Fruit fly (Drosophila melanogaster) whole organism, wandering third instar larva: Measurements from ENCODE around the gene pav.
A peak's percentile ranks its signal among the peaks of the same experiment; 100 is the strongest.

Experiments
- Abd-B ChIP-seq: fragments of >200 bp; optimal IDR thresholded peaks from 2 replicates; lab custom pipeline; 2017; ENCODE audit warnings: missing biosample characterization, missing genetic modification characterization
- CG32264 ChIP-seq: fragments of 200-800 bp; sonication (Bioruptor generic); optimal IDR thresholded peaks from 2 replicates; lab custom pipeline; 2016; ENCODE audit warnings: missing biosample characterization, missing genetic modification characterization
- CG9705 ChIP-seq: fragments of 200-800 bp; sonication (Bioruptor generic); optimal IDR thresholded peaks from 2 replicates; lab custom pipeline; 2018; ENCODE audit warnings: missing biosample characterization, mild to moderate bottlenecking, missing genetic modification characterization
- CrebA ChIP-seq: fragments of 200-800 bp; sonication (Bioruptor generic); optimal IDR thresholded peaks from 2 replicates; lab custom pipeline; 2016; ENCODE audit warnings: missing biosample characterization, mild to moderate bottlenecking, missing genetic modification characterization, borderline replicate concordance
- Dfd ChIP-seq: fragments of >200 bp; optimal IDR thresholded peaks from 2 replicates; lab custom pipeline; 2017; ENCODE audit warnings: missing biosample characterization, missing genetic modification characterization
- Dif ChIP-seq: fragments of 200-275, 200-300 bp; sonication (Bioruptor generic); optimal IDR thresholded peaks from 2 replicates; lab custom pipeline; 2018; ENCODE audit warnings: missing biosample characterization, missing genetic modification characterization; ENCODE audit not compliant: partially characterized antibody
- GATAd ChIP-seq: sonication (Bioruptor generic); optimal IDR thresholded peaks from 2 replicates; lab custom pipeline; 2016; ENCODE audit warnings: missing biosample characterization, missing genetic modification characterization
- HLH106 ChIP-seq: fragments of 200-800 bp; optimal IDR thresholded peaks from 3 replicates; lab custom pipeline; 2019; ENCODE audit warnings: missing biosample characterization, mild to moderate bottlenecking, missing genetic modification characterization, moderate library complexity
- Hnf4 ChIP-seq: fragments of 200-800 bp; sonication (Bioruptor generic); optimal IDR thresholded peaks from 2 replicates; lab custom pipeline; 2016; ENCODE audit warnings: missing biosample characterization, mild to moderate bottlenecking, missing genetic modification characterization
- Hr83 ChIP-seq: fragments of 200-300 bp; sonication (Bioruptor generic); optimal IDR thresholded peaks from 2 replicates; lab custom pipeline; 2016; ENCODE audit warnings: missing biosample characterization, mild to moderate bottlenecking, missing genetic modification characterization, moderate library complexity; ENCODE audit not compliant: poor library complexity, severe bottlenecking
- Jra ChIP-seq: sonication (Bioruptor generic); optimal IDR thresholded peaks from 2 replicates; lab custom pipeline; 2016; ENCODE audit warnings: missing biosample characterization, missing genetic modification characterization
- Mio ChIP-seq: sonication (Bioruptor generic); optimal IDR thresholded peaks from 2 replicates; lab custom pipeline; 2016; ENCODE audit warnings: missing biosample characterization, missing genetic modification characterization
- Myc ChIP-seq: fragments of >200 bp; optimal IDR thresholded peaks from 2 replicates; lab custom pipeline; 2017
- N ChIP-seq: fragments of >200 bp; optimal IDR thresholded peaks from 2 replicates; lab custom pipeline; 2018; ENCODE audit warnings: missing biosample characterization, missing external identifiers, missing genetic modification characterization
- OdsH ChIP-seq: fragments of 200-800 bp; sonication (Bioruptor generic); optimal IDR thresholded peaks from 2 replicates; lab custom pipeline; 2016; ENCODE audit warnings: missing biosample characterization, mild to moderate bottlenecking, missing genetic modification characterization
- Rel ChIP-seq, 2 experiments: fragments of 200-800 bp; sonication (Bioruptor generic) in 1 of 2; optimal IDR thresholded peaks; 2 replicates in 1 of 2; 3 replicates in 1 of 2; lab custom pipeline; 2016 to 2019; ENCODE audit warnings: mild to moderate bottlenecking in 2 of 2, missing biosample characterization in 2 of 2, missing genetic modification characterization in 2 of 2, moderate library complexity in 1 of 2
- Sp1 ChIP-seq: fragments of 200-800 bp; sonication (Bioruptor generic); optimal IDR thresholded peaks from 3 replicates; lab custom pipeline; 2019; ENCODE audit warnings: missing biosample characterization, mild to moderate bottlenecking, missing genetic modification characterization, moderate library complexity
- Vsx2 ChIP-seq: fragments of 200-300, 225-300 bp; sonication (Bioruptor generic); optimal IDR thresholded peaks from 2 replicates; lab custom pipeline; 2018; ENCODE audit warnings: missing biosample characterization, missing genetic modification characterization; ENCODE audit not compliant: partially characterized antibody
- br ChIP-seq: fragments of 200-800 bp; sonication (Bioruptor generic); optimal IDR thresholded peaks from 2 replicates; lab custom pipeline; 2016; ENCODE audit warnings: missing biosample characterization, missing genetic modification characterization
- brk ChIP-seq: fragments of 200-800 bp; sonication (Bioruptor generic); optimal IDR thresholded peaks from 2 replicates; lab custom pipeline; 2016; ENCODE audit warnings: missing biosample characterization, mild to moderate bottlenecking, missing genetic modification characterization
- dl ChIP-seq, 2 experiments: fragments of 175-275, 200-275 bp in 1 of 2; fragments of 200-275 bp in 1 of 2; sonication (Bioruptor generic); optimal IDR thresholded peaks; lab custom pipeline; 2018; ENCODE audit warnings: mild to moderate bottlenecking in 2 of 2, missing biosample characterization in 2 of 2, missing genetic modification characterization in 2 of 2, moderate library complexity in 2 of 2; ENCODE audit not compliant: partially characterized antibody in 2 of 2, insufficient read depth in 1 of 2
- ey ChIP-seq: fragments of 200-800 bp; sonication (Bioruptor generic); optimal IDR thresholded peaks from 2 replicates; lab custom pipeline; 2016; ENCODE audit warnings: missing biosample characterization, missing genetic modification characterization
- foxo ChIP-seq, 2 experiments: fragments of 200-800 bp; sonication (Bioruptor generic); optimal IDR thresholded peaks; 2 replicates in 1 of 2; 3 replicates in 1 of 2; lab custom pipeline; 2016 to 2017; ENCODE audit warnings: missing biosample characterization in 2 of 2, missing genetic modification characterization in 2 of 2
- fru ChIP-seq: fragments of 200-800 bp; sonication (Bioruptor generic); optimal IDR thresholded peaks from 3 replicates; lab custom pipeline; 2016; ENCODE audit warnings: missing biosample characterization, mild to moderate bottlenecking, missing genetic modification characterization
- h ChIP-seq: fragments of 200-800 bp; sonication (Bioruptor generic); optimal IDR thresholded peaks from 3 replicates; lab custom pipeline; 2016; ENCODE audit warnings: missing biosample characterization, mild to moderate bottlenecking, missing genetic modification characterization
- jim ChIP-seq: fragments of 175-275, 200-325 bp; sonication (Bioruptor generic); optimal IDR thresholded peaks from 2 replicates; lab custom pipeline; 2016; ENCODE audit warnings: missing biosample characterization, mild to moderate bottlenecking, missing genetic modification characterization
- lola ChIP-seq: fragments of >200 bp; optimal IDR thresholded peaks from 2 replicates; lab custom pipeline; 2017; ENCODE audit warnings: missing biosample characterization, missing genetic modification characterization
- pan ChIP-seq: fragments of >200 bp; optimal IDR thresholded peaks from 2 replicates; lab custom pipeline; 2017
- psq ChIP-seq: fragments of 200-800 bp; sonication (Bioruptor generic); optimal IDR thresholded peaks from 3 replicates; lab custom pipeline; 2017; ENCODE audit warnings: missing biosample characterization, mild to moderate bottlenecking, missing genetic modification characterization, moderate library complexity
- rgr ChIP-seq: fragments of 200-800 bp; sonication (Bioruptor generic); optimal IDR thresholded peaks from 3 replicates; lab custom pipeline; 2016; ENCODE audit warnings: missing biosample characterization, mild to moderate bottlenecking, missing genetic modification characterization
- sage ChIP-seq: fragments of 200-800 bp; sonication (Bioruptor generic); optimal IDR thresholded peaks from 2 replicates; lab custom pipeline; 2016; ENCODE audit warnings: missing biosample characterization, mild to moderate bottlenecking, missing genetic modification characterization
- sv ChIP-seq: fragments of 200-800 bp; sonication (Bioruptor generic); optimal IDR thresholded peaks from 3 replicates; lab custom pipeline; 2016; ENCODE audit warnings: missing biosample characterization, missing genetic modification characterization
- tai ChIP-seq: sonication (Bioruptor generic); optimal IDR thresholded peaks from 2 replicates; lab custom pipeline; 2016; ENCODE audit warnings: missing biosample characterization, missing genetic modification characterization
- usp ChIP-seq: fragments of >200 bp; optimal IDR thresholded peaks from 2 replicates; lab custom pipeline; 2017; ENCODE audit warnings: missing biosample characterization, missing genetic modification characterization
- woc ChIP-seq: sonication (Bioruptor generic); optimal IDR thresholded peaks from 2 replicates; lab custom pipeline; 2016; ENCODE audit warnings: missing biosample characterization, mild to moderate bottlenecking, missing genetic modification characterization

pav gene

dm6 chr3L:4220679-4221078 is 21.9 kb upstream of the pav start (continued):
- peak in 1 of 2 experiments; percentile 22 for TF ChIP-seq foxo (GFP tag; optimal IDR thresholded peaks at IDR 0.05; lab: Kevin White, UChicago)
- TF ChIP-seq OdsH (GFP tag; lab: Kevin White, UChicago), result peak; percentile 34
- no peak for TF ChIP-seq woc (GFP tag; lab: Kevin White, UChicago)
- no peak for TF ChIP-seq pan (lab: Kevin White, UChicago)
- TF ChIP-seq lola (GFP tag; lab: Kevin White, UChicago), result no peak
- no peak for TF ChIP-seq Sp1
- TF ChIP-seq Rel (GFP tag; optimal IDR thresholded peaks at IDR 0.05; lab: Kevin White, UChicago), result no peak
- TF ChIP-seq Rel (tag; optimal IDR thresholded peaks at IDR 0.05; lab: Kevin White, UChicago), result no peak
- TF ChIP-seq Hr83 (GFP tag; lab: Kevin White, UChicago), result peak; percentile 41

DNA sequence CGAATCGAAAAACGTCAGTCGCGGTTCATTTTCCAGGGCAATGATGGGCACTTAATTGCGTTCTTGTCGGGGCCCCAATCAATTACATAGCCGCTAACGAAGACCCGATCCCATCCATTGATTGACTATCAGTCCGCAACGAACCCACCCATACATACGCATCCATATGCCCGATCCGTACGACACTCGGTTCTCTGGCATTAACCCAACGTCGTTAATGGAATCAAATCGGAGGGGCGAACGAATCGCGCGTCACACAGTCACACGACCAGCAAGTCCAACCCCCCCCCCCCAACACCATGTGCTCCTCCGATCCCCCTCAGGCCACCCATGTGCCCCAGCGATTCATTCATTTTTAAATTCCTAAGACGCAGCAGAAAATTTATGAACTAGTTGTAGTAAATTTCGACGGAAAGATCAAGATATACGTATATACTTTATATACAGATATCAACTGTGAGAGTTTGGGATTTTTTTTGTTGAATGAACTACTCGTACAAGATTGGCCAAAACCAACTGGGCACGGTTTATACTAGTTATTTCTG is 21.2 kb upstream of the pav start:
- TF ChIP-seq woc (GFP tag; lab: Kevin White, UChicago), result no peak
- no peak for TF ChIP-seq jim (GFP tag; lab: Kevin White, UChicago)
- TF ChIP-seq Vsx2 (GFP tag; lab: Kevin White, UChicago), result no peak
- TF ChIP-seq Rel (GFP tag; optimal IDR thresholded peaks at IDR 0.05; lab: Kevin White, UChicago), result no peak
- TF ChIP-seq Rel (tag; optimal IDR thresholded peaks at IDR 0.05; lab: Kevin White, UChicago), result peak; percentile 44

- TF ChIP-seq N (GFP tag; lab: Kevin White, UChicago) (no peak), h (GFP tag; lab: Kevin White, UChicago) (no peak), Sp1 (no peak), psq (GFP tag; lab: Kevin White, UChicago) (no peak), Jra (GFP tag; lab: Kevin White, UChicago) (no peak), sage (no peak), jim (GFP tag; lab: Kevin White, UChicago) (no peak), woc (GFP tag; lab: Kevin White, UChicago) (no peak), fru (no peak), dl (GFP tag; optimal IDR thresholded peaks at IDR 0.05; lab: Kevin White, UChicago; ENCODE audit: insufficient read depth in 1 of 2, partially characterized antibody in 2 of 2) (no peak), sv (GFP tag; lab: Kevin White, UChicago) (no peak), Hnf4 (GFP tag; lab: Kevin White, UChicago) (no peak), OdsH (GFP tag; lab: Kevin White, UChicago) (no peak), brk (GFP tag; lab: Kevin White, UChicago) (no peak), usp (GFP tag; lab: Kevin White, UChicago) (no peak), HLH106 (tag; lab: Kevin White, UChicago) (no peak), Myc (lab: Kevin White, UChicago) (no peak), rgr (GFP tag; lab: Kevin White, UChicago) (no peak)
Observed at dm6 chr3L:4221792-4222191, 20.7 kb upstream of the pav start.

DNA sequence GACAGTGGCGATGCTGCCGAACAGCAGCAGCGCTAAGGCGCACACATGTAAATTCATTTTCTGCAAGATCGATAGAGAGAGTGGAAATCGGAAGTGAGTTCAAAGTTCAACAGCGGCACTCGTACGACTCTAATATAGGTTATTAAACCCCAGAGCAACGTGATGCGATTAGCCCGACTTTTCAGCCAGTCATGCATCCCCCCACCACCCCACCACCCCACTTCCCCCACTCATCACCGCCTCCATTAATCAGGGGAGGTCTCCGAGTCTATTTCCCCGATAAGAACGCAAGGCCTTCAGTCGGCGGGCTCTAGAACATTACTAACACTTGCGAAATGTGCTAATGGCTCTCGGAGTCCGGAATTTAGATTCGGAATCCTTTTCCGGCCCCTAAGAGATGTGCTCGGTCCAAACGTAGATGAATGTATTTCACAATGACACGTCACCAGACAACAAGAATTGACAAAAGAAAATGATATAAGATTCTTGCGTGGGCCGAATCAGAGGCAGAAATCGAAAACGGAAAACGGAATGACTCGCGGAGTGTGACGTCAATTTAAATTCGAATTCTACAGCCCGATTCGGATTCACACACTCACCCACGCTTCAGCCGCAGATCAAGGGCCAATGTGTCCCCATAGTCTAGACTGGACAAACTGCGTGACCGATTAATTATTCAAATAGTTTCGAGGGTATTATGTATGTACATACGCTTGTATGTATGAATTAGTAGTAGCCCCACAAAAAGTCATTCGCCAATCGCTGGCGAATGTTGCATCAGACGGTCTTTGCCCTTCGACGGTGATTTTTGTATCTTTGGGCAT is 16.7 kb upstream of the pav start:
- TF ChIP-seq Dfd, result no peak
- TF ChIP-seq Rel (GFP tag; optimal IDR thresholded peaks at IDR 0.05; lab: Kevin White, UChicago), result no peak
- peak; percentile 46 for TF ChIP-seq Rel (tag; optimal IDR thresholded peaks at IDR 0.05; lab: Kevin White, UChicago)
- peak; percentile 6 for TF ChIP-seq Hnf4 (GFP tag; lab: Kevin White, UChicago)
- TF ChIP-seq Abd-B (GFP tag; lab: Kevin White, UChicago), result no peak
- TF ChIP-seq pan (lab: Kevin White, UChicago), result no peak
- no peak for TF ChIP-seq Sp1

dm6 chr3L:4227164-4227563 is 15.4 kb upstream of the pav start, which contains the start of gene CG46460:
Gene CG46460, minus strand, starts transcription at chr3L:4227302.
- TF ChIP-seq fru (peak; percentile 38), CrebA (GFP tag; lab: Kevin White, UChicago) (no peak), Dfd (no peak), CG32264 (GFP tag; lab: Kevin White, UChicago) (no peak), sv (GFP tag; lab: Kevin White, UChicago) (no peak), GATAd (no peak), psq (GFP tag; lab: Kevin White, UChicago) (no peak), ey (GFP tag; lab: Kevin White, UChicago) (no peak), brk (GFP tag; lab: Kevin White, UChicago) (no peak), Hnf4 (GFP tag; lab: Kevin White, UChicago) (peak; percentile 40), Mio (GFP tag; lab: Kevin White, UChicago) (no peak), lola (GFP tag; lab: Kevin White, UChicago) (no peak), Jra (GFP tag; lab: Kevin White, UChicago) (no peak), woc (GFP tag; lab: Kevin White, UChicago) (no peak), Rel (GFP tag; optimal IDR thresholded peaks at IDR 0.05; lab: Kevin White, UChicago) (no peak), Rel (tag; optimal IDR thresholded peaks at IDR 0.05; lab: Kevin White, UChicago) (peak; percentile 58), Dif (GFP tag; lab: Kevin White, UChicago) (peak; percentile 25), CG9705 (GFP tag; lab: Kevin White, UChicago) (no peak), h (GFP tag; lab: Kevin White, UChicago) (peak; percentile 31), rgr (GFP tag; lab: Kevin White, UChicago) (peak; percentile 26), Hr83 (GFP tag; lab: Kevin White, UChicago) (peak; percentile 28), foxo (GFP tag; optimal IDR thresholded peaks at IDR 0.05; lab: Kevin White, UChicago) (peak in 1 of 2 experiments; percentile 47), tai (no peak), Myc (lab: Kevin White, UChicago) (no peak), br (no peak), pan (lab: Kevin White, UChicago) (no peak), N (GFP tag; lab: Kevin White, UChicago) (peak; percentile 33)
